Worm (Caenorhabditis elegans): ENCODE measurements around the gene madf-8.

- no peak for TF ChIP-seq nhr-6 (tag; optimal IDR thresholded peaks at IDR 0.05)
- TF ChIP-seq ama-1 (optimal IDR thresholded peaks at IDR 0.05): no peak
- TF ChIP-seq lin-39 (tag; optimal IDR thresholded peaks at IDR 0.05): no peak
- TF ChIP-seq nhr-129 (tag; optimal IDR thresholded peaks at IDR 0.05): no peak
- no peak for TF ChIP-seq mdl-1 (tag; optimal IDR thresholded peaks at IDR 0.05)
- no peak for TF ChIP-seq elt-1 (tag; optimal IDR thresholded peaks at IDR 0.05)
Observed at ce11 chrIII:3652427-3652826, 1.8 kb upstream of the madf-8 start.

Data from whole organism, L2 larva.